Fruit fly (Drosophila melanogaster) whole organism, embryonic: ENCODE measurements around the gene phol.
A peak's percentile ranks its signal among the peaks of the same experiment; 100 is the strongest.

ENCODE experiments used
- Asciz ChIP-seq: fragments of 200-800 bp; sonication (Bioruptor generic); optimal IDR thresholded peaks from 2 replicates; lab custom pipeline; 2017; ENCODE audit warnings: missing biosample characterization, mild to moderate bottlenecking, missing genetic modification characterization, missing genetic modification reagents
- Atf-2 ChIP-seq: fragments of 200-800 bp; sonication (Bioruptor generic); optimal IDR thresholded peaks from 2 replicates; lab custom pipeline; 2016; ENCODE audit warnings: missing biosample characterization, missing genetic modification characterization
- CG10321 ChIP-seq: fragments of 200-800 bp; sonication (Bioruptor generic); IDR thresholded peaks from 2 replicates; pipeline ENCODE4 v1.3.6; 2022; ENCODE audit warnings: missing biosample characterization, missing genetic modification characterization
- CG17359 ChIP-seq: fragments of 200-800 bp; sonication (Bioruptor generic); optimal IDR thresholded peaks from 3 replicates; lab custom pipeline; 2018; ENCODE audit warnings: missing biosample characterization, mild to moderate bottlenecking, missing genetic modification characterization, moderate library complexity
- CG17361 ChIP-seq: fragments of 200-800 bp; sonication (Bioruptor generic); IDR thresholded peaks from 3 replicates; pipeline ENCODE4 v1.3.6; 2022; ENCODE audit warnings: missing biosample characterization, missing genetic modification characterization
- CG17385 ChIP-seq: fragments of 200-800 bp; sonication (Bioruptor generic); optimal IDR thresholded peaks from 3 replicates; lab custom pipeline; 2018; ENCODE audit warnings: missing biosample characterization, mild to moderate bottlenecking, missing genetic modification characterization
- CG18599 ChIP-seq: fragments of 200-800 bp; sonication (Bioruptor generic); optimal IDR thresholded peaks from 3 replicates; lab custom pipeline; 2017; ENCODE audit warnings: missing biosample characterization, missing genetic modification characterization, mild to moderate bottlenecking, moderate library complexity, missing genetic modification reagents
- CG30403 ChIP-seq: fragments of 200-800 bp; sonication (Bioruptor generic); optimal IDR thresholded peaks from 3 replicates; lab custom pipeline; 2016; ENCODE audit warnings: missing biosample characterization, missing genetic modification characterization
- CG31441 ChIP-seq: fragments of 200-800 bp; sonication (Bioruptor generic); IDR thresholded peaks from 2 replicates; pipeline ENCODE4 v1.3.6; 2022; ENCODE audit warnings: missing biosample characterization, missing genetic modification characterization
- CG42726 ChIP-seq: fragments of 200-800 bp; sonication (Bioruptor generic); IDR thresholded peaks from 2 replicates; pipeline ENCODE4 v1.3.6; 2022; ENCODE audit warnings: missing biosample characterization, missing genetic modification characterization; ENCODE audit not compliant: partially characterized antibody
- CG4617 ChIP-seq: fragments of 200-800 bp; sonication (Bioruptor generic); optimal IDR thresholded peaks from 3 replicates; lab custom pipeline; 2016; ENCODE audit warnings: missing biosample characterization, missing genetic modification characterization, borderline replicate concordance
- CG4820 ChIP-seq: fragments of 200-800 bp; sonication (Bioruptor generic); optimal IDR thresholded peaks from 3 replicates; lab custom pipeline; 2016; ENCODE audit warnings: missing biosample characterization, missing genetic modification characterization
- CG5953 ChIP-seq: fragments of 200-800 bp; sonication (Bioruptor generic); IDR thresholded peaks from 2 replicates; pipeline ENCODE4 v1.3.6; 2022; ENCODE audit warnings: missing biosample characterization, missing genetic modification characterization
- CG6765 ChIP-seq: fragments of 200-800 bp; sonication (Bioruptor generic); optimal IDR thresholded peaks from 3 replicates; lab custom pipeline; 2017; ENCODE audit warnings: missing biosample characterization, mild to moderate bottlenecking, missing genetic modification characterization
- CG7271 ChIP-seq: fragments of 200-800 bp; sonication (Bioruptor generic); optimal IDR thresholded peaks from 2 replicates; lab custom pipeline; 2018; ENCODE audit warnings: missing biosample characterization, mild to moderate bottlenecking, missing genetic modification characterization, moderate library complexity
- CG7839 ChIP-seq: fragments of 200-800 bp; sonication (Bioruptor generic); optimal IDR thresholded peaks from 3 replicates; lab custom pipeline; 2018; ENCODE audit warnings: missing biosample characterization, mild to moderate bottlenecking, missing genetic modification characterization, moderate library complexity
- CG9876 ChIP-seq: fragments of 200-800 bp; sonication (Bioruptor generic); optimal IDR thresholded peaks from 2 replicates; lab custom pipeline; 2016; ENCODE audit warnings: missing biosample characterization, missing genetic modification characterization
- CG9932 ChIP-seq: fragments of 200-800 bp; sonication (Bioruptor generic); IDR thresholded peaks from 2 replicates; pipeline ENCODE4 v1.3.6; 2022; ENCODE audit warnings: missing biosample characterization, missing genetic modification characterization
- D19A ChIP-seq: fragments of 200-800 bp; optimal IDR thresholded peaks from 3 replicates; lab custom pipeline; 2019; ENCODE audit warnings: missing biosample characterization, mild to moderate bottlenecking, missing genetic modification characterization, moderate library complexity
- Dek ChIP-seq: fragments of 200-800 bp; sonication (Bioruptor generic); optimal IDR thresholded peaks from 3 replicates; lab custom pipeline; 2019; ENCODE audit warnings: missing biosample characterization, mild to moderate bottlenecking, missing genetic modification characterization, moderate library complexity
- Dfd ChIP-seq, 2 experiments: fragments of >200 bp; optimal IDR thresholded peaks; 2 replicates each; lab custom pipeline; 2017; ENCODE audit warnings: missing biosample characterization in 2 of 2, missing genetic modification characterization in 2 of 2
- Dref ChIP-seq: fragments of 200-800 bp; sonication (Bioruptor generic); IDR thresholded peaks from 2 replicates; pipeline ENCODE4 v1.3.6; 2022; ENCODE audit warnings: missing biosample characterization, missing genetic modification characterization
- HLH4C ChIP-seq: fragments of 200-800 bp; sonication (Bioruptor generic); IDR thresholded peaks from 3 replicates; pipeline ENCODE4 v1.3.6; 2022; ENCODE audit warnings: missing biosample characterization, missing genetic modification characterization; ENCODE audit not compliant: partially characterized antibody
- Hand ChIP-seq: fragments of 200-800 bp; sonication (Bioruptor generic); optimal IDR thresholded peaks from 2 replicates; lab custom pipeline; 2017; ENCODE audit warnings: mild to moderate bottlenecking, missing biosample characterization, missing genetic modification reagents, missing genetic modification characterization
- Lhr ChIP-seq: fragments of 200-800 bp; sonication (Bioruptor generic); optimal IDR thresholded peaks from 3 replicates; lab custom pipeline; 2017; ENCODE audit warnings: mild to moderate bottlenecking, missing biosample characterization, missing genetic modification reagents, missing genetic modification characterization
- Lim3 ChIP-seq: fragments of 200-800 bp; sonication (Bioruptor generic); IDR thresholded peaks from 2 replicates; pipeline ENCODE4 v1.3.6; 2022; ENCODE audit warnings: missing biosample characterization, missing genetic modification characterization
- Mes4 ChIP-seq: fragments of 200-800 bp; sonication (Bioruptor generic); optimal IDR thresholded peaks from 2 replicates; lab custom pipeline; 2016; ENCODE audit warnings: missing biosample characterization, missing genetic modification characterization
- NC2β ChIP-seq: fragments of 200-800 bp; sonication (Bioruptor generic); optimal IDR thresholded peaks from 2 replicates; lab custom pipeline; 2016; ENCODE audit warnings: missing biosample characterization, missing genetic modification characterization
- NFAT ChIP-seq: fragments of 200-800 bp; sonication (Bioruptor generic); IDR thresholded peaks from 2 replicates; pipeline ENCODE4 v1.3.6; 2022; ENCODE audit warnings: missing biosample characterization, missing genetic modification characterization
- Opbp ChIP-seq: fragments of 200-800 bp; sonication (Bioruptor generic); IDR thresholded peaks from 3 replicates; pipeline ENCODE4 v1.3.6; 2022; ENCODE audit warnings: missing biosample characterization, missing genetic modification characterization; ENCODE audit not compliant: partially characterized antibody
- Optix ChIP-seq: fragments of 200-800 bp; sonication (Bioruptor generic); IDR thresholded peaks from 3 replicates; pipeline ENCODE4 v1.3.6; 2022; ENCODE audit warnings: missing biosample characterization, missing genetic modification characterization
- Sox102F ChIP-seq: fragments of 200-800 bp; sonication (Bioruptor generic); optimal IDR thresholded peaks from 2 replicates; lab custom pipeline; 2018; ENCODE audit warnings: missing biosample characterization, mild to moderate bottlenecking, missing genetic modification characterization, moderate library complexity
- al ChIP-seq: fragments of 200-800 bp; sonication (Bioruptor generic); IDR thresholded peaks from 2 replicates; pipeline ENCODE4 v1.3.6; 2022; ENCODE audit warnings: missing biosample characterization, missing genetic modification characterization
- ase ChIP-seq: fragments of 200-800 bp; sonication (Bioruptor generic); IDR thresholded peaks from 3 replicates; pipeline ENCODE4 v1.3.6; 2022; ENCODE audit warnings: missing biosample characterization, missing genetic modification characterization
- bsh ChIP-seq, 2 experiments: fragments of 200-800 bp; sonication (Bioruptor generic); optimal IDR thresholded peaks; 2 replicates each; lab custom pipeline; 2017 to 2018; ENCODE audit warnings: mild to moderate bottlenecking in 2 of 2, missing biosample characterization in 2 of 2, missing genetic modification characterization in 2 of 2, moderate library complexity in 1 of 2
- croc ChIP-seq: fragments of 200-800 bp; sonication (Bioruptor generic); conservative IDR thresholded peaks from 3 replicates; pipeline ENCODE4 v1.3.6; 2022; ENCODE audit warnings: missing biosample characterization, missing genetic modification characterization
- crp ChIP-seq, 2 experiments: fragments of 200-800 bp; sonication (Bioruptor generic); optimal IDR thresholded peaks; 2 replicates in 1 of 2; 3 replicates in 1 of 2; lab custom pipeline; 2017; ENCODE audit warnings: missing biosample characterization in 2 of 2, missing genetic modification characterization in 2 of 2, mild to moderate bottlenecking in 1 of 2, moderate library complexity in 1 of 2
- dm ChIP-seq: fragments of 200-800 bp; sonication (Bioruptor generic); optimal IDR thresholded peaks from 3 replicates; lab custom pipeline; 2016; ENCODE audit warnings: missing biosample characterization, missing genetic modification characterization
- dmrt99B ChIP-seq: fragments of 200-800 bp; sonication (Bioruptor generic); optimal IDR thresholded peaks from 2 replicates; lab custom pipeline; 2018; ENCODE audit warnings: missing biosample characterization, mild to moderate bottlenecking, missing genetic modification characterization, moderate library complexity
- ems ChIP-seq: fragments of 200-800 bp; sonication (Bioruptor generic); optimal IDR thresholded peaks from 3 replicates; lab custom pipeline; 2016; ENCODE audit warnings: missing biosample characterization, missing genetic modification characterization
- en ChIP-seq: fragments of 200-800 bp; sonication (Bioruptor generic); optimal IDR thresholded peaks from 2 replicates; lab custom pipeline; 2016; ENCODE audit warnings: missing biosample characterization, missing genetic modification characterization
- insv ChIP-seq, 2 experiments: fragments of 200-800 bp; sonication (Bioruptor generic); optimal IDR thresholded peaks; 3 replicates each; lab custom pipeline; 2016 to 2018; ENCODE audit warnings: missing biosample characterization in 2 of 2, missing genetic modification characterization in 2 of 2
- knrl ChIP-seq: fragments of 200-800 bp; sonication (Bioruptor generic); IDR thresholded peaks from 3 replicates; pipeline ENCODE4 v1.3.6; 2022; ENCODE audit warnings: missing biosample characterization, missing genetic modification characterization; ENCODE audit not compliant: partially characterized antibody
- lola ChIP-seq, 3 experiments: fragments of >200 bp in 2 of 3; fragments of 200-800 bp in 1 of 3; sonication (Bioruptor generic) in 1 of 3; optimal IDR thresholded peaks; 2 replicates each; lab custom pipeline; 2017 to 2019; ENCODE audit warnings: missing biosample characterization in 3 of 3, missing genetic modification characterization in 3 of 3, mild to moderate bottlenecking in 1 of 3, moderate library complexity in 1 of 3
- nmo ChIP-seq: fragments of 200-800 bp; sonication (Bioruptor generic); optimal IDR thresholded peaks from 2 replicates; lab custom pipeline; 2018; ENCODE audit warnings: missing biosample characterization, mild to moderate bottlenecking, missing genetic modification characterization, moderate library complexity
- pnt ChIP-seq: fragments of 200-800 bp; sonication (Bioruptor generic); optimal IDR thresholded peaks from 3 replicates; lab custom pipeline; 2016; ENCODE audit warnings: missing biosample characterization, missing genetic modification characterization
- sens ChIP-seq: fragments of 200-800 bp; sonication (Bioruptor generic); peaks from one replicate; lab custom pipeline; 2016; ENCODE audit warnings: missing biosample characterization, missing genetic modification characterization
- tio ChIP-seq: fragments of 200-800 bp; sonication (Bioruptor generic); optimal IDR thresholded peaks from 2 replicates; lab custom pipeline; 2017; ENCODE audit warnings: missing biosample characterization, missing genetic modification characterization, inconsistent platforms
- tll ChIP-seq, 2 experiments: fragments of 200-800 bp in 1 of 2; fragments of >200 bp in 1 of 2; sonication (Bioruptor generic) in 1 of 2; optimal IDR thresholded peaks; 2 replicates each; lab custom pipeline; 2017 to 2019; ENCODE audit warnings: missing biosample characterization in 2 of 2, missing genetic modification characterization in 2 of 2, mild to moderate bottlenecking in 1 of 2, moderate library complexity in 1 of 2
- ttk ChIP-seq: fragments of 200-800 bp; sonication (Bioruptor generic); IDR thresholded peaks from 2 replicates; pipeline ENCODE4 v2.1.2; 2022; ENCODE audit warnings: missing biosample characterization, missing genetic modification characterization

phol gene

DNA sequence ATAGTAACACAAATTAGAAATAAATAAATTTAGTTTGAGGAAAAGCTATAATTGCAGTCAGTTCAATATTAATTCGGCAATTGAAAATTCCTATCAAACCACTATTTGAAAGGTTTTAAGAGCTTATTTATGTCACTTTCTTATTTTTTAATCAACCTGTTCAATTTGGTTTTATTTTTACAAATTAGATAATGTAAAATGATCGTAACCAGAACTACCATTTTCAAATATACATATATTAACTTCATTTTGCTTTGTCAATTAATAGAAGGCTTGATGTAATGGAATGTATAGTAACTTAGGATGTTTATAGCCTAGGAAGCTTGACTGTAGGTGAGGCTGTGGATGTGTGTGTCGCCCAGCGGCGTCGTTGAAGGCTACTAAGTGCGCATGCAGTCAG lies 10.5 kb upstream of the phol start (continued):
- TF ChIP-seq ase (GFP tag; lab: Robert Waterston, UW) (no peak), bsh (GFP tag; optimal IDR thresholded peaks at IDR 0.05; lab: Kevin White, UChicago) (peak in 1 of 2 experiments; percentile 29), CG17359 (peak; percentile 4), Asciz (GFP tag; lab: Kevin White, UChicago) (peak; percentile 7), en (GFP tag; lab: Kevin White, UChicago) (no peak), CG31441 (GFP tag; lab: Robert Waterston, UW) (peak; percentile 51; the same call in 1 of the 2 replicates), Dref (GFP tag; lab: Robert Waterston, UW) (no peak), Hand (peak; percentile 54), CG9932 (no peak), Sox102F (peak; percentile 38), Dfd (GFP tag; optimal IDR thresholded peaks at IDR 0.05; lab: Kevin White, UChicago) (no peak), CG4820 (no peak), CG17385 (GFP tag; lab: Kevin White, UChicago) (no peak), Atf-2 (GFP tag; lab: Kevin White, UChicago) (no peak), CG17361 (GFP tag; lab: Robert Waterston, UW) (peak; percentile 42; the same call in 1 of the 3 replicates), CG18599 (GFP tag; lab: Kevin White, UChicago) (peak; percentile 58), Optix (no peak), al (GFP tag; lab: Robert Waterston, UW) (no peak), Mes4 (no peak), croc (GFP tag; lab: Robert Waterston, UW) (no peak), lola (GFP tag; optimal IDR thresholded peaks at IDR 0.05; lab: Kevin White, UChicago) (peak in 1 of 3 experiments; percentile 2), NC2β (GFP tag; lab: Kevin White, UChicago) (no peak), CG42726 (no peak), HLH4C (GFP tag; lab: Robert Waterston, UW) (no peak), Dek (tag; lab: Kevin White, UChicago) (peak; percentile 19), CG9876 (GFP tag; lab: Kevin White, UChicago) (no peak), CG6765 (GFP tag; lab: Kevin White, UChicago) (peak; percentile 29), Lim3 (no peak), CG7839 (tag; lab: Kevin White, UChicago) (peak; percentile 57), dmrt99B (peak; percentile 60), Opbp (GFP tag; lab: Robert Waterston, UW) (no peak), nmo (peak; percentile 35), pnt (no peak), CG30403 (GFP tag; lab: Kevin White, UChicago) (peak; percentile 45), NFAT (GFP tag; lab: Robert Waterston, UW) (no peak), dm (GFP tag; lab: Kevin White, UChicago) (no peak), tio (GFP tag; lab: Kevin White, UChicago) (peak; percentile 7), Lhr (GFP tag; lab: Kevin White, UChicago) (no peak), CG10321 (GFP tag; lab: Robert Waterston, UW) (no peak), knrl (GFP tag; lab: Robert Waterston, UW) (no peak), D19A (tag; lab: Kevin White, UChicago) (peak; percentile 0), CG4617 (GFP tag; lab: Kevin White, UChicago) (no peak), sens (peak; percentile 73), ems (no peak), CG7271 (no peak), tll (GFP tag; optimal IDR thresholded peaks at IDR 0.05; lab: Kevin White, UChicago) (no peak), crp (GFP tag; optimal IDR thresholded peaks at IDR 0.05; lab: Kevin White, UChicago) (no peak), ttk (no peak), CG5953 (GFP tag; lab: Robert Waterston, UW) (no peak), insv (GFP tag; optimal IDR thresholded peaks at IDR 0.05; lab: Kevin White, UChicago) (no peak)
